Worm (Caenorhabditis elegans): Measurements from ENCODE around the gene AH9.3.

DNA sequence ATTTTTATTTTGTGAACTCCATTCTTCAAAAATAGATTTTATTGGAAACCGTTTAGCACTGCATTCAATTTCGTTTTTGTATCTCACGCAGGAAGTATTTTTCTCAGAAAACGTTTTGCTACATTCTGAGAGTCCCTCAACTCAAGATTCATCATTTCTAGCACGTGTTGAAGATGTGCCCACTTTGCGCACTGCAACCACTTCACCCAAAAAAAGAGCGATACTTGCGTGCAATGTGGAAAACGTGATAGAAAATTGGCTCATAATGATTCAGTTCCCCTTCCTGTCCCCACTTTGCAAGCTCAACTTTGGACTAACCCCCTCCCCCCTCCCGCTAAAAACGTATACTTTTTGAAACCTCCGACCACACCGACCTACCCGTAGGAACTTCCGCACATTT, 4.2 kb upstream of the AH9.3 start:
- TF ChIP-seq ztf-11 (tag; optimal IDR thresholded peaks at IDR 0.05) (no peak), tbx-2 (tag; optimal IDR thresholded peaks at IDR 0.05) (no peak), pqm-1 (tag; optimal IDR thresholded peaks at IDR 0.05) (no peak)
